Worm (Caenorhabditis elegans) whole organism, young adult: ENCODE measurements around the gene dpy-17.

Experiments used
- B0336.3 ChIP-seq: fragments of 200-800 bp; sonication (Bioruptor generic); IDR thresholded peaks from 2 replicates; pipeline ENCODE4 v1.3.6; 2022; ENCODE audit warnings: missing genetic modification characterization, missing compliant biosample characterization
- F49E8.2 ChIP-seq: sonication (generic microtip); optimal IDR thresholded peaks from 3 replicates; lab custom pipeline; 2017; ENCODE audit warnings: missing genetic modification characterization, mild to moderate bottlenecking, missing compliant biosample characterization, antibody characterized with exemption, moderate library complexity; ENCODE audit not compliant: insufficient read depth
- F52B5.7 ChIP-seq: sonication (generic microtip); optimal IDR thresholded peaks from 2 replicates; lab custom pipeline; 2016; ENCODE audit warnings: mild to moderate bottlenecking, missing genetic modification characterization, missing compliant biosample characterization
- F55B11.4 ChIP-seq: sonication (generic microtip); optimal IDR thresholded peaks from 2 replicates; lab custom pipeline; 2016; ENCODE audit warnings: missing compliant biosample characterization, missing genetic modification characterization, borderline replicate concordance; ENCODE audit not compliant: insufficient read depth
- F57A8.1 ChIP-seq: fragments of 200-800 bp; sonication (Bioruptor generic); optimal IDR thresholded peaks from 2 replicates; lab custom pipeline; 2018; ENCODE audit warnings: mild to moderate bottlenecking, missing genetic modification characterization, moderate library complexity, missing compliant biosample characterization
- Y53G8AR.9 ChIP-seq: fragments of 200-800 bp; sonication (Bioruptor generic); conservative IDR thresholded peaks from 2 replicates; pipeline ENCODE4 v1.3.6; 2022; ENCODE audit warnings: missing genetic modification reagents, missing genetic modification characterization, missing compliant biosample characterization
- Y56A3A.18 ChIP-seq: fragments of 200-800 bp; sonication (Bioruptor generic); IDR thresholded peaks from 2 replicates; pipeline ENCODE4 v1.3.6; 2022; ENCODE audit warnings: missing genetic modification reagents, missing genetic modification characterization, missing compliant biosample characterization
- Y79H2A.3 ChIP-seq: fragments of 200-800 bp; sonication (Bioruptor generic); conservative IDR thresholded peaks from 2 replicates; pipeline ENCODE4 v1.3.6; 2022; ENCODE audit warnings: missing genetic modification reagents, missing genetic modification characterization, missing compliant biosample characterization
- attf-6 ChIP-seq: fragments of 200-800 bp; sonication (Bioruptor generic); IDR thresholded peaks from 2 replicates; pipeline ENCODE4 v1.3.6; 2022; ENCODE audit warnings: missing genetic modification reagents, missing genetic modification characterization, missing compliant biosample characterization
- cebp-1 ChIP-seq, 2 experiments: fragments of 200-800 bp in 1 of 2; sonication (Bioruptor generic) in 1 of 2; sonication (generic microtip) in 1 of 2; IDR thresholded peaks in 1 of 2; optimal IDR thresholded peaks in 1 of 2; 2 replicates each; pipeline versions ENCODE4 v1.3.6 to Lab custom; 2017 to 2022; ENCODE audit warnings: missing compliant biosample characterization in 2 of 2, missing genetic modification characterization in 2 of 2, mild to moderate bottlenecking in 1 of 2, missing genetic modification reagents in 1 of 2, moderate library complexity in 1 of 2
- fkh-3 ChIP-seq: sonication (generic microtip); optimal IDR thresholded peaks from 2 replicates; lab custom pipeline; 2016; ENCODE audit warnings: mild to moderate bottlenecking, missing genetic modification characterization, missing compliant biosample characterization
- him-1 ChIP-seq: sonication (generic microtip); optimal IDR thresholded peaks from 2 replicates; lab custom pipeline; 2016; ENCODE audit warnings: missing genotype, missing genetic modification reagents, missing genetic modification characterization, missing compliant biosample characterization
- hlh-26 ChIP-seq: fragments of 200-800 bp; sonication (Bioruptor generic); conservative IDR thresholded peaks from 2 replicates; pipeline ENCODE4 v1.3.6; 2022; ENCODE audit warnings: missing genetic modification reagents, missing genetic modification characterization, missing compliant biosample characterization
- lag-1 ChIP-seq: fragments of 200-800 bp; sonication (Bioruptor generic); IDR thresholded peaks from 2 replicates; pipeline ENCODE4 v1.3.6; 2022; ENCODE audit warnings: missing genetic modification reagents, missing genetic modification characterization, missing compliant biosample characterization
- lsl-1 ChIP-seq: fragments of 200-800 bp; sonication (Bioruptor generic); optimal IDR thresholded peaks from 2 replicates; lab custom pipeline; 2018; ENCODE audit warnings: mild to moderate bottlenecking, missing genetic modification characterization, moderate library complexity, missing compliant biosample characterization
- nhr-120 ChIP-seq: fragments of 200-800 bp; sonication (Bioruptor generic); IDR thresholded peaks from 2 replicates; pipeline ENCODE4 v1.3.6; 2022; ENCODE audit warnings: missing genetic modification characterization, missing compliant biosample characterization
- nhr-90 ChIP-seq: sonication (generic microtip); optimal IDR thresholded peaks from 2 replicates; lab custom pipeline; 2016; ENCODE audit warnings: missing genotype, mild to moderate bottlenecking, missing genetic modification characterization, missing compliant biosample characterization
- snpc-3.4 ChIP-seq: sonication (generic microtip); optimal IDR thresholded peaks from 2 replicates; lab custom pipeline; 2017; ENCODE audit warnings: missing genetic modification characterization, mild to moderate bottlenecking, missing compliant biosample characterization, antibody characterized with exemption, moderate library complexity, missing genotype, missing genetic modification reagents
- snpc-4 ChIP-seq, 5 experiments: fragments of 150-350 bp in 1 of 5; sonication (generic microtip) in 4 of 5; optimal IDR thresholded peaks; 2 replicates each; lab custom pipeline; 2014 to 2018; ENCODE audit warnings: missing genetic modification characterization in 5 of 5, missing biosample characterization in 3 of 5, antibody characterized with exemption in 2 of 5, mild to moderate bottlenecking in 2 of 5, missing compliant biosample characterization in 2 of 5, missing genotype in 2 of 5, moderate library complexity in 2 of 5, missing genetic modification reagents in 1 of 5
- tlf-1 ChIP-seq: fragments of 200-800 bp; sonication (Bioruptor generic); optimal IDR thresholded peaks from 2 replicates; lab custom pipeline; 2018; ENCODE audit warnings: mild to moderate bottlenecking, missing genetic modification characterization, missing compliant biosample characterization
- ztf-26 ChIP-seq: sonication (generic microtip); optimal IDR thresholded peaks from 2 replicates; lab custom pipeline; 2017; ENCODE audit warnings: missing genetic modification characterization, missing compliant biosample characterization
- ztf-6 ChIP-seq: fragments of 200-800 bp; sonication (Bioruptor generic); IDR thresholded peaks from 2 replicates; pipeline ENCODE4 v1.3.6; 2022; ENCODE audit warnings: missing genetic modification reagents, missing genetic modification characterization, missing compliant biosample characterization

Gene dpy-17

DNA sequence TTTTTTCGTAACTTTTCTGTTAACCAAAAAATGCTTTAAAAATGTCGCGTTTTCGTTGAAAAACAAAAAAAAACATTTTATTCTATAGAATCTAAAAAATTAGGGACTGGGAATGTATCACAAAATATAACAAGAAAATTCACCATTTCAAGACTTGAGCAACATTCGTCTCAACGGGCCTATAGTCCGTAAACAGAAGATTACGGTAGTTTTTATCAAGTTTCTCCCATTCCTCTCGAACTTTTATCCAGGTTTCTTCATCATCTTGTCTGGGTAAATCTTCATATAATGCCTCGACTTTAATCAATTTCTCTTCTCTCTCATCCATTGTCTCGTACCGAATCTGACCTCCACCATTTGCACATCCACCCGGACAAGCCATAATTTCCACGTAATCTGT lies 48.3 kb downstream of the dpy-17 start:
- no peak for TF ChIP-seq F55B11.4
- TF ChIP-seq hlh-26 (GFP tag; lab: Robert Waterston, UW): no peak
- TF ChIP-seq ztf-6 (GFP tag; lab: Robert Waterston, UW): no peak
- no peak for TF ChIP-seq nhr-120 (GFP tag; lab: Robert Waterston, UW)
- no peak for TF ChIP-seq cebp-1 (GFP tag; IDR thresholded peaks at IDR 0.05; lab: Robert Waterston, UW)
- TF ChIP-seq cebp-1 (tag; optimal IDR thresholded peaks at IDR 0.05; lab: Kevin White, UChicago): no peak
- peak; percentile 2 for TF ChIP-seq lsl-1 (GFP tag; lab: Kevin White, UChicago)
- TF ChIP-seq Y56A3A.18 (GFP tag; lab: Robert Waterston, UW): 0 out of 2 replicates have a peak, but pooled peaks have one; percentile 41
- TF ChIP-seq lag-1: no peak
- TF ChIP-seq attf-6 (GFP tag; lab: Robert Waterston, UW): no peak
- TF ChIP-seq F49E8.2: peak; percentile 57
- no peak for TF ChIP-seq fkh-3
- TF ChIP-seq snpc-3.4 (tag; lab: Kevin White, UChicago): no peak
- 0 out of 2 replicates have a peak, but pooled peaks have one; percentile 31 for TF ChIP-seq Y79H2A.3 (GFP tag; lab: Robert Waterston, UW)
- no peak for TF ChIP-seq nhr-90
- no peak for TF ChIP-seq snpc-4 (GFP tag; optimal IDR thresholded peaks at IDR 0.05; lab: Kevin White, UChicago)
- TF ChIP-seq snpc-4 (tag; optimal IDR thresholded peaks at IDR 0.05; lab: Kevin White, UChicago): no peak
- TF ChIP-seq F52B5.7 (tag; lab: Kevin White, UChicago): no peak
- TF ChIP-seq tlf-1 (GFP tag; lab: Kevin White, UChicago): no peak
- no peak for TF ChIP-seq him-1 (tag; lab: Kevin White, UChicago)
- peak; percentile 54; the same call in 1 of the 2 replicates for TF ChIP-seq Y53G8AR.9 (GFP tag; lab: Robert Waterston, UW)
- no peak for TF ChIP-seq B0336.3 (GFP tag; lab: Robert Waterston, UW)
- no peak for TF ChIP-seq ztf-26 (tag; lab: Kevin White, UChicago)
- TF ChIP-seq F57A8.1 (GFP tag; lab: Kevin White, UChicago): no peak
